Fruit fly (Drosophila melanogaster) whole organism, embryonic: Measurements from ENCODE around the gene CG43345.

Experiments used
- CG10209 ChIP-seq: fragments of 200-800 bp; sonication (Bioruptor generic); optimal IDR thresholded peaks from 3 replicates; lab custom pipeline; 2017; ENCODE audit warnings: missing biosample characterization, mild to moderate bottlenecking, missing genetic modification characterization, missing genetic modification reagents
- CG10654 ChIP-seq: fragments of 200-800 bp; sonication (Bioruptor generic); optimal IDR thresholded peaks from 2 replicates; lab custom pipeline; 2016; ENCODE audit warnings: missing biosample characterization, missing genetic modification characterization
- CG10959 ChIP-seq: fragments of 200-800 bp; sonication (Bioruptor generic); IDR thresholded peaks from 2 replicates; pipeline ENCODE4 v1.3.6; 2022; ENCODE audit warnings: missing biosample characterization, missing genetic modification characterization
- CG12071 ChIP-seq: fragments of 200-800 bp; sonication (Bioruptor generic); optimal IDR thresholded peaks from 3 replicates; lab custom pipeline; 2018; ENCODE audit warnings: missing biosample characterization, mild to moderate bottlenecking, missing genetic modification characterization
- CG12155 ChIP-seq: fragments of 200-800 bp; sonication (Bioruptor generic); optimal IDR thresholded peaks from 3 replicates; lab custom pipeline; 2016; ENCODE audit warnings: missing biosample characterization, missing genetic modification characterization
- CG13296 ChIP-seq: fragments of 200-800 bp; sonication (Bioruptor generic); optimal IDR thresholded peaks from 3 replicates; lab custom pipeline; 2018; ENCODE audit warnings: missing biosample characterization, mild to moderate bottlenecking, missing genetic modification characterization
- CG15269 ChIP-seq: fragments of 200-800 bp; sonication (Bioruptor generic); optimal IDR thresholded peaks from 2 replicates; lab custom pipeline; 2018; ENCODE audit warnings: missing biosample characterization, mild to moderate bottlenecking, missing genetic modification characterization, moderate library complexity
- CG1529 ChIP-seq: fragments of 200-800 bp; sonication (Bioruptor generic); optimal IDR thresholded peaks from 3 replicates; lab custom pipeline; 2018; ENCODE audit warnings: missing biosample characterization, missing genetic modification characterization
- CG17186 ChIP-seq: fragments of 200-800 bp; sonication (Bioruptor generic); optimal IDR thresholded peaks from 3 replicates; lab custom pipeline; 2017; ENCODE audit warnings: missing biosample characterization, missing genetic modification reagents, missing genetic modification characterization
- CG17612 ChIP-seq: fragments of 200-800 bp; sonication (Bioruptor generic); IDR thresholded peaks from 2 replicates; pipeline ENCODE4 v1.3.6; 2022; ENCODE audit warnings: missing biosample characterization, missing genetic modification characterization
- CG18619 ChIP-seq: fragments of 200-800 bp; sonication (Bioruptor generic); optimal IDR thresholded peaks from 3 replicates; lab custom pipeline; 2017; ENCODE audit warnings: missing biosample characterization, mild to moderate bottlenecking, missing genetic modification characterization
- CG31224 ChIP-seq: fragments of 200-800 bp; sonication (Bioruptor generic); IDR thresholded peaks from 2 replicates; pipeline ENCODE4 v1.3.6; 2022; ENCODE audit warnings: missing biosample characterization, missing genetic modification characterization
- CG3163 ChIP-seq: fragments of 200-800 bp; sonication (Bioruptor generic); optimal IDR thresholded peaks from 3 replicates; lab custom pipeline; 2016; ENCODE audit warnings: missing biosample characterization, missing genetic modification characterization
- CG32767 ChIP-seq: fragments of 200-800 bp; sonication (Bioruptor generic); IDR thresholded peaks from 2 replicates; pipeline ENCODE4 v1.3.6; 2022; ENCODE audit warnings: missing biosample characterization, missing genetic modification characterization
- CG34376 ChIP-seq: fragments of 200-800 bp; sonication (Bioruptor generic); optimal IDR thresholded peaks from 2 replicates; lab custom pipeline; 2018; ENCODE audit warnings: missing biosample characterization, mild to moderate bottlenecking, missing genetic modification characterization
- CG4404 ChIP-seq: fragments of 200-800 bp; sonication (Bioruptor generic); IDR thresholded peaks from 2 replicates; pipeline ENCODE4 v1.3.6; 2022; ENCODE audit warnings: missing biosample characterization, missing genetic modification characterization
- CG5953 ChIP-seq: fragments of 200-800 bp; sonication (Bioruptor generic); IDR thresholded peaks from 2 replicates; pipeline ENCODE4 v1.3.6; 2022; ENCODE audit warnings: missing biosample characterization, missing genetic modification characterization
- CG6272 ChIP-seq: fragments of 200-800 bp; sonication (Bioruptor generic); IDR thresholded peaks from 2 replicates; pipeline ENCODE4 v1.3.6; 2022; ENCODE audit warnings: missing biosample characterization, missing genetic modification characterization
- CG8388 ChIP-seq: fragments of 200-800 bp; sonication (Bioruptor generic); optimal IDR thresholded peaks from 2 replicates; lab custom pipeline; 2019; ENCODE audit warnings: missing biosample characterization, mild to moderate bottlenecking, missing genetic modification characterization, moderate library complexity
- CG8765 ChIP-seq: fragments of 200-800 bp; sonication (Bioruptor generic); IDR thresholded peaks from 2 replicates; pipeline ENCODE4 v1.3.6; 2022; ENCODE audit warnings: missing biosample characterization, missing genetic modification characterization
- CG9727 ChIP-seq: fragments of 200-800 bp; sonication (Bioruptor generic); optimal IDR thresholded peaks from 3 replicates; lab custom pipeline; 2017; ENCODE audit warnings: missing biosample characterization, mild to moderate bottlenecking, missing genetic modification characterization
- CkIIα-i1 ChIP-seq: fragments of 200-800 bp; sonication (Bioruptor generic); IDR thresholded peaks from 2 replicates; pipeline ENCODE4 v1.3.6; 2022; ENCODE audit warnings: missing biosample characterization, missing genetic modification characterization
- D ChIP-seq, 2 experiments: fragments of 200-800 bp in 1 of 2; fragments of >200 bp in 1 of 2; sonication (Bioruptor generic) in 1 of 2; optimal IDR thresholded peaks; 2 replicates in 1 of 2; 3 replicates in 1 of 2; lab custom pipeline; 2017; ENCODE audit warnings: mild to moderate bottlenecking in 1 of 2, missing biosample characterization in 1 of 2, missing genetic modification characterization in 1 of 2, missing genetic modification reagents in 1 of 2
- D19A ChIP-seq: fragments of 200-800 bp; optimal IDR thresholded peaks from 3 replicates; lab custom pipeline; 2019; ENCODE audit warnings: missing biosample characterization, mild to moderate bottlenecking, missing genetic modification characterization, moderate library complexity
- Dip2 ChIP-seq: fragments of 200-800 bp; sonication (Bioruptor generic); IDR thresholded peaks from 2 replicates; pipeline ENCODE4 v1.3.6; 2022; ENCODE audit warnings: missing biosample characterization, missing genetic modification characterization
- E2f2 ChIP-seq: fragments of 200-800 bp; sonication (Bioruptor generic); IDR thresholded peaks from 2 replicates; pipeline ENCODE4 v1.3.6; 2022; ENCODE audit warnings: missing biosample characterization, missing genetic modification characterization
- HLHmδ ChIP-seq: fragments of 200-800 bp; sonication (Bioruptor generic); optimal IDR thresholded peaks from 2 replicates; lab custom pipeline; 2018; ENCODE audit warnings: missing biosample characterization, mild to moderate bottlenecking, missing genetic modification characterization, moderate library complexity
- Jarid2 ChIP-seq: fragments of 200-800 bp; sonication (Bioruptor generic); optimal IDR thresholded peaks from 3 replicates; lab custom pipeline; 2017; ENCODE audit warnings: mild to moderate bottlenecking, missing biosample characterization, missing genetic modification reagents, missing genetic modification characterization
- Lpt ChIP-seq: fragments of >200 bp; optimal IDR thresholded peaks from 2 replicates; lab custom pipeline; 2018; ENCODE audit warnings: missing biosample characterization, missing genetic modification characterization
- Meics ChIP-seq: fragments of 200-800 bp; sonication (Bioruptor generic); optimal IDR thresholded peaks from 2 replicates; lab custom pipeline; 2017; ENCODE audit warnings: missing biosample characterization, mild to moderate bottlenecking, missing genetic modification characterization
- Ptx1 ChIP-seq: fragments of 200-800 bp; sonication (Bioruptor generic); IDR thresholded peaks from 2 replicates; pipeline ENCODE4 v1.3.6; 2022; ENCODE audit warnings: missing biosample characterization, missing genetic modification characterization
- Ssrp ChIP-seq: fragments of 200-800 bp; sonication (Bioruptor generic); optimal IDR thresholded peaks from 2 replicates; lab custom pipeline; 2018; ENCODE audit warnings: missing biosample characterization, mild to moderate bottlenecking, missing genetic modification characterization, moderate library complexity
- amos ChIP-seq: fragments of 200-800 bp; sonication (Bioruptor generic); IDR thresholded peaks from 2 replicates; pipeline ENCODE4 v1.3.6; 2022; ENCODE audit warnings: missing biosample characterization, missing genetic modification characterization; ENCODE audit not compliant: partially characterized antibody
- ase ChIP-seq: fragments of 200-800 bp; sonication (Bioruptor generic); IDR thresholded peaks from 3 replicates; pipeline ENCODE4 v1.3.6; 2022; ENCODE audit warnings: missing biosample characterization, missing genetic modification characterization
- btn ChIP-seq: fragments of 200-800 bp; sonication (Bioruptor generic); optimal IDR thresholded peaks from 2 replicates; lab custom pipeline; 2016; ENCODE audit warnings: missing biosample characterization, missing genetic modification characterization
- chinmo ChIP-seq: fragments of 200-800 bp; sonication (Bioruptor generic); IDR thresholded peaks from 4 replicates; pipeline ENCODE4 v1.3.6; 2022; ENCODE audit warnings: missing biosample characterization, missing genetic modification characterization; ENCODE audit not compliant: partially characterized antibody
- ci ChIP-seq: fragments of 200-800 bp; sonication (Bioruptor generic); IDR thresholded peaks from 3 replicates; pipeline ENCODE4 v1.3.6; 2022; ENCODE audit warnings: missing biosample characterization, missing genetic modification characterization
- corto ChIP-seq: fragments of 200-800 bp; sonication (Bioruptor generic); optimal IDR thresholded peaks from 2 replicates; lab custom pipeline; 2016; ENCODE audit warnings: missing biosample characterization, mild to moderate bottlenecking, missing genetic modification characterization, moderate library complexity
- crc ChIP-seq: fragments of 200-800 bp; sonication (Bioruptor generic); optimal IDR thresholded peaks from 2 replicates; lab custom pipeline; 2016; ENCODE audit warnings: missing biosample characterization, missing genetic modification characterization
- her ChIP-seq: fragments of 200-800 bp; sonication (Bioruptor generic); optimal IDR thresholded peaks from 2 replicates; lab custom pipeline; 2016; ENCODE audit warnings: missing biosample characterization, missing genetic modification characterization
- lilli ChIP-seq: fragments of 200-800 bp; sonication (Bioruptor generic); optimal IDR thresholded peaks from 3 replicates; lab custom pipeline; 2016; ENCODE audit warnings: missing biosample characterization, missing genetic modification characterization
- mirr ChIP-seq: fragments of 200-800 bp; sonication (Bioruptor generic); optimal IDR thresholded peaks from 3 replicates; lab custom pipeline; 2018; ENCODE audit warnings: missing biosample characterization, mild to moderate bottlenecking, missing genetic modification characterization
- onecut ChIP-seq: fragments of 200-800 bp; sonication (Bioruptor generic); IDR thresholded peaks from 2 replicates; pipeline ENCODE4 v1.3.6; 2022; ENCODE audit warnings: missing biosample characterization, missing genetic modification characterization
- org-1 ChIP-seq: fragments of 200-800 bp; sonication (Bioruptor generic); optimal IDR thresholded peaks from 2 replicates; lab custom pipeline; 2017; ENCODE audit warnings: missing biosample characterization, missing genetic modification characterization
- ro ChIP-seq: fragments of 200-800 bp; sonication (Bioruptor generic); IDR thresholded peaks from 2 replicates; pipeline ENCODE4 v1.3.6; 2022; ENCODE audit warnings: missing biosample characterization, missing genetic modification characterization
- row ChIP-seq: fragments of 200-800 bp; sonication (Bioruptor generic); IDR thresholded peaks from 3 replicates; pipeline ENCODE4 v1.3.6; 2022; ENCODE audit warnings: missing biosample characterization, missing genetic modification characterization
- slp2 ChIP-seq: fragments of 200-800 bp; sonication (Bioruptor generic); optimal IDR thresholded peaks from 2 replicates; lab custom pipeline; 2016; ENCODE audit warnings: missing biosample characterization, missing genetic modification characterization
- stc ChIP-seq: fragments of 200-800 bp; sonication (Bioruptor generic); IDR thresholded peaks from 2 replicates; pipeline ENCODE4 v1.3.6; 2022; ENCODE audit warnings: missing biosample characterization, missing genetic modification characterization
- wdn ChIP-seq: fragments of 200-800 bp; sonication (Bioruptor generic); IDR thresholded peaks from 2 replicates; pipeline ENCODE4 v1.3.6; 2022; ENCODE audit warnings: missing biosample characterization, missing genetic modification characterization

The CG43345 gene

DNA sequence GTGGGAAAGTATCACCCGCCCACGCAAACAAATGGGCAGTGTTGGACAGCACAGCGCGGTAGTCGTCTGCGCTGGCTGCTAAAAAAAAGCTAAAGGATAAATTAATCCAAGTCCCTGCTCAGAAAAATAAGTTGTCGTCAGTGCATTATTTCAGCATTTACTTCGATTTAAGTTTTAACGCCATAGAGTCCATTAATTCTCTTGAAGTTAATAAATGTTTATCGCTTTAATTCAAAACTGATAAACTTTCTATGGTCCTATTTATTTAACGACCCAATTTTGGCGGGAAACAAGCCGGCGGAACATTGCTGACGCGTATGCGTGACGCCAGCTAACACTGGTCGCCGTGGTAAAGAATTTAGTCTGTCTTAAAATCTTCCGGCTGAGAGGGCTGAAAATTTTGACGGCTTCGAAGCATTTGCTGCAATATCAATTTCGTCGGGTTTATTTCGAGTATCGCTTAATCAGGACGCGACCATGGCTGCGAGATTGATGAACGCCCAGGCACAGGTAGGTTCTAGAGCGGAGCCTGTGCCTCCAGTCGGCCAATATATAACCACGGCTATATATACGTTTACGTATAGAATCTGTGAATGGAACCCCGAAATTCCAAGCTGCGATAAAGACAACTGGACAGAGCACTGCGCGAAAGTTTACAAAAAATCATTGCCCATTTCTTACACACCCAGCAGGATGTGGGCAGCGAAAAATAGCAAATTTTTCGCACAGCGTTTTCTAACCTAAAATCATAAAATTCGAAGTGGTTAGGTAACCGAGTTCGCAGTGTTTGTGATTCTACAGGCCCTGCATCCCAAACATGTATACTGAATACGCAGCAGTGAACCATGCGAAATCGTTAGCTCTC is at the start of gene CG43345, which contains the start of the genes mAcon1 and CG43346 (continued):
- TF ChIP-seq CG10959 (GFP tag; lab: Robert Waterston, UW) (peak; percentile 53; the same call in 1 of the 2 replicates), her (GFP tag; lab: Kevin White, UChicago) (peak; percentile 84), D (optimal IDR thresholded peaks at IDR 0.05; lab: Kevin White, UChicago) (no peak), D (GFP tag; optimal IDR thresholded peaks at IDR 0.05; lab: Kevin White, UChicago) (peak; percentile 53), Dip2 (GFP tag; lab: Robert Waterston, UW) (no peak), CG8765 (GFP tag; lab: Robert Waterston, UW) (peak; percentile 19; the same call in 1 of the 2 replicates), CG8388 (GFP tag; lab: Kevin White, UChicago) (no peak), amos (GFP tag; lab: Robert Waterston, UW) (no peak), CG12071 (GFP tag; lab: Kevin White, UChicago) (no peak), CG31224 (GFP tag; lab: Robert Waterston, UW) (peak; percentile 56), Meics (GFP tag; lab: Kevin White, UChicago) (peak; percentile 83), CG18619 (GFP tag; lab: Kevin White, UChicago) (peak; percentile 78), chinmo (GFP tag; lab: Robert Waterston, UW) (no peak), D19A (tag; lab: Kevin White, UChicago) (no peak), wdn (GFP tag; lab: Robert Waterston, UW) (peak; percentile 58; the same call in 1 of the 2 replicates), Lpt (GFP tag; lab: Kevin White, UChicago) (no peak), E2f2 (GFP tag; lab: Robert Waterston, UW) (peak; percentile 82), CG4404 (GFP tag; lab: Robert Waterston, UW) (peak; percentile 80), crc (GFP tag; lab: Kevin White, UChicago) (peak; percentile 70), CG12155 (peak; percentile 84), btn (GFP tag; lab: Kevin White, UChicago) (peak; percentile 51), CG10209 (GFP tag; lab: Kevin White, UChicago) (peak; percentile 80), slp2 (GFP tag; lab: Kevin White, UChicago) (peak; percentile 76), CG17612 (GFP tag; lab: Robert Waterston, UW) (no peak), corto (GFP tag; lab: Kevin White, UChicago) (no peak), CG5953 (GFP tag; lab: Robert Waterston, UW) (no peak; the same call in 1 of the 2 replicates), ro (GFP tag; lab: Robert Waterston, UW) (no peak), CG10654 (GFP tag; lab: Kevin White, UChicago) (peak; percentile 61), org-1 (peak; percentile 62), CG17186 (GFP tag; lab: Kevin White, UChicago) (peak; percentile 93), HLHmδ (GFP tag; lab: Kevin White, UChicago) (no peak), lilli (GFP tag; lab: Kevin White, UChicago) (peak; percentile 89), stc (no peak), CG13296 (GFP tag; lab: Kevin White, UChicago) (peak; percentile 82), CG6272 (GFP tag; lab: Robert Waterston, UW) (peak; percentile 60), CkIIα-i1 (GFP tag; lab: Robert Waterston, UW) (no peak), CG15269 (no peak), ci (no peak), ase (GFP tag; lab: Robert Waterston, UW) (no peak), row (GFP tag; lab: Robert Waterston, UW) (peak; percentile 97), CG3163 (GFP tag; lab: Kevin White, UChicago) (peak; percentile 78), Ptx1 (GFP tag; lab: Robert Waterston, UW) (peak; percentile 78), onecut (GFP tag; lab: Robert Waterston, UW) (no peak; the same call in none of the 2 replicates), CG9727 (GFP tag; lab: Kevin White, UChicago) (peak; percentile 79), CG1529 (GFP tag; lab: Kevin White, UChicago) (peak; percentile 57), Ssrp (tag; lab: Kevin White, UChicago) (peak; percentile 70), CG32767 (peak; percentile 47; the same call in 1 of the 2 replicates), Jarid2 (GFP tag; lab: Kevin White, UChicago) (no peak), CG34376 (GFP tag; lab: Kevin White, UChicago) (peak; percentile 89), mirr (GFP tag; lab: Kevin White, UChicago) (peak; percentile 46)
